Fruit fly (Drosophila melanogaster): ENCODE results near the gene Pitslre.
A peak's percentile ranks its signal among the peaks of the same experiment; 100 is the strongest.

Pitslre gene

DNA sequence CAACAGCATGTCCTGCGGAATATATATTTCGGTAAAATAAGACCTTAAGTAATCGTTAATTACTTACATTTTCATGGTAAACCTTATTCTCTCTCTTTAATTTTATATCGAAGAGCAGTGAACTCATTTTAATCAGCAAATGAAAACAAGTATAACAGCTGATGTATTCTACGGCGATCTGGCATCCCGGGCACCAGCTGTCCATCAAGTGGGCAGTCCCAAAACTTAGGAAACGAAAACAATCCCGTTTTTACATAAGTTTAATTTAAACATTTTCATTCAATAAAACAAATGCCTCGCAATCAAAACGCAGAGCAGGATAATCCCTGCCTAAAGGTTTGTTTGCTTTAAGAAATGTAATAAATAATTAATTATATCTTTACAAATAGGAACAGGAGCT lies 2.0 kb upstream of the Pitslre start, which contains the start of the genes CG4074 and CG4186 (continued):
- peak; percentile 60 for TF ChIP-seq Med (GFP tag)
- peak; percentile 17; the same call in 1 of the 3 replicates for TF ChIP-seq Doc3 (GFP tag; IDR thresholded peaks at IDR 0.05; ENCODE audit: partially characterized antibody)
- peak; percentile 99 for TF ChIP-seq trem (tag; optimal IDR thresholded peaks at IDR 0.05)
- TF ChIP-seq CG12071 (GFP tag; optimal IDR thresholded peaks at IDR 0.05) = no peak
- peak; percentile 68 for TF ChIP-seq Ets97D (GFP tag; optimal IDR thresholded peaks at IDR 0.05)
- no peak for TF ChIP-seq Usf (GFP tag; optimal IDR thresholded peaks at IDR 0.05)
- TF ChIP-seq gcm (GFP tag; optimal IDR thresholded peaks at IDR 0.05) = no peak
- TF ChIP-seq CG1647 (GFP tag; optimal IDR thresholded peaks at IDR 0.05) = no peak
- TF ChIP-seq vnd (GFP tag; IDR thresholded peaks at IDR 0.05; ENCODE audit: partially characterized antibody) = no peak
- TF ChIP-seq Xrp1 (GFP tag; IDR thresholded peaks at IDR 0.05) = no peak
- no peak for TF ChIP-seq twi (tag; optimal IDR thresholded peaks at IDR 0.05)
- no peak for TF ChIP-seq CG9797 (GFP tag; optimal IDR thresholded peaks at IDR 0.05)
- TF ChIP-seq sug (tag; optimal IDR thresholded peaks at IDR 0.05) = peak; percentile 21
- peak; percentile 51 for TF ChIP-seq CG12769 (tag; optimal IDR thresholded peaks at IDR 0.05)
- TF ChIP-seq gfzf (GFP tag; optimal IDR thresholded peaks at IDR 0.05) = no peak
- TF ChIP-seq stc (GFP tag; IDR thresholded peaks at IDR 0.05) = no peak
- TF ChIP-seq h (optimal IDR thresholded peaks at IDR 0.05) = no peak
- TF ChIP-seq ara (GFP tag; IDR thresholded peaks at IDR 0.05) = no peak
- peak; percentile 9 for TF ChIP-seq CG34376 (GFP tag; optimal IDR thresholded peaks at IDR 0.05)
- no peak for TF ChIP-seq Nf-YA (GFP tag; IDR thresholded peaks at IDR 0.05)
- TF ChIP-seq MESR4 (GFP tag; optimal IDR thresholded peaks at IDR 0.05) = peak; percentile 59
- TF ChIP-seq CG10366 (GFP tag; IDR thresholded peaks at IDR 0.05) = no peak
- peak in 1 of 2 experiments; percentile 9 for TF ChIP-seq Trl (optimal IDR thresholded peaks at IDR 0.05)
- no peak for TF ChIP-seq Trl (GFP tag; optimal IDR thresholded peaks at IDR 0.05)
- TF ChIP-seq CG8924 (tag; optimal IDR thresholded peaks at IDR 0.05) = peak; percentile 4
- peak; percentile 8 for TF ChIP-seq nmo (GFP tag; optimal IDR thresholded peaks at IDR 0.05)
- TF ChIP-seq MBD-R2 (GFP tag; IDR thresholded peaks at IDR 0.05) = peak; percentile 96
- TF ChIP-seq unpg (GFP tag; optimal IDR thresholded peaks at IDR 0.05) = no peak
- no peak for TF ChIP-seq CG9817 (tag; optimal IDR thresholded peaks at IDR 0.05)
- peak; percentile 43 for TF ChIP-seq CG12659 (GFP tag; optimal IDR thresholded peaks at IDR 0.05)
- peak; percentile 22 for TF ChIP-seq gro (GFP tag; optimal IDR thresholded peaks at IDR 0.05)
- peak; percentile 35 for TF ChIP-seq Scr (GFP tag; IDR thresholded peaks at IDR 0.05; ENCODE audit: partially characterized antibody)
- peak; percentile 52 for TF ChIP-seq sna (GFP tag; IDR thresholded peaks at IDR 0.05; ENCODE audit: partially characterized antibody)
- peak; percentile 53; the same call in 1 of the 3 replicates for TF ChIP-seq CG34224 (GFP tag; IDR thresholded peaks at IDR 0.05; ENCODE audit: partially characterized antibody)
- TF ChIP-seq CG1603 (tag; optimal IDR thresholded peaks at IDR 0.05) = peak; percentile 62
- TF ChIP-seq vfl (GFP tag; optimal IDR thresholded peaks at IDR 0.05) = no peak
- no peak for TF ChIP-seq org-1 (GFP tag; optimal IDR thresholded peaks at IDR 0.05)
- TF ChIP-seq CG10431 (GFP tag; optimal IDR thresholded peaks at IDR 0.05) = no peak
- TF ChIP-seq CTCF (GFP tag; optimal IDR thresholded peaks at IDR 0.05) = peak; percentile 14
- peak; percentile 40 for TF ChIP-seq exex (tag; optimal IDR thresholded peaks at IDR 0.05)
- no peak for TF ChIP-seq so (GFP tag; IDR thresholded peaks at IDR 0.05)
- no peak for TF ChIP-seq CrebB (tag; optimal IDR thresholded peaks at IDR 0.05)
- TF ChIP-seq CG13287 (GFP tag; IDR thresholded peaks at IDR 0.05; ENCODE audit: partially characterized antibody) = peak; percentile 62
- TF ChIP-seq CG31388 (GFP tag; optimal IDR thresholded peaks at IDR 0.05) = no peak
- no peak for TF ChIP-seq CG2678 (tag; optimal IDR thresholded peaks at IDR 0.05)
- TF ChIP-seq unc-4 (GFP tag; IDR thresholded peaks at IDR 0.05; ENCODE audit: partially characterized antibody) = 0 out of 2 replicates have a peak, but pooled peaks have one; percentile 27
- TF ChIP-seq run (tag; optimal IDR thresholded peaks at IDR 0.05) = no peak
- peak; percentile 94 to 99 for TF ChIP-seq crp (GFP tag; optimal IDR thresholded peaks at IDR 0.05)
- TF ChIP-seq odd (GFP tag; optimal IDR thresholded peaks at IDR 0.05) = no peak
- TF ChIP-seq cad (GFP tag; optimal IDR thresholded peaks at IDR 0.05) = no peak
- no peak for TF ChIP-seq CG7745 (tag; optimal IDR thresholded peaks at IDR 0.05)

All from whole organism, embryonic.